Fruit fly (Drosophila melanogaster) whole organism, embryonic: ENCODE data around the gene CG34176.
A peak's percentile ranks its signal among the peaks of the same experiment; 100 is the strongest.

Source experiments
- Awh ChIP-seq: fragments of 200-800 bp; sonication (Bioruptor generic); IDR thresholded peaks from 2 replicates; pipeline ENCODE4, ENCODE4 v1.3.6; 2022; ENCODE audit warnings: missing biosample characterization, missing genetic modification characterization
- Blimp-1 ChIP-seq: fragments of 200-800 bp; sonication (Bioruptor generic); optimal IDR thresholded peaks from 3 replicates; lab custom pipeline; 2018; ENCODE audit warnings: missing biosample characterization, missing genetic modification characterization, mild to moderate bottlenecking, moderate library complexity, missing genetic modification reagents
- CG12769 ChIP-seq: fragments of 200-800 bp; sonication (Bioruptor generic); optimal IDR thresholded peaks from 2 replicates; lab custom pipeline; 2019; ENCODE audit warnings: missing biosample characterization, mild to moderate bottlenecking, missing genetic modification characterization, moderate library complexity
- CG13894 ChIP-seq: fragments of 200-800 bp; sonication (Bioruptor generic); optimal IDR thresholded peaks from 3 replicates; lab custom pipeline; 2018; ENCODE audit warnings: missing biosample characterization, mild to moderate bottlenecking, missing genetic modification characterization, moderate library complexity
- CG14667 ChIP-seq: fragments of 200-800 bp; sonication (Bioruptor generic); IDR thresholded peaks from 2 replicates; pipeline ENCODE4 v1.3.6; 2022; ENCODE audit warnings: missing biosample characterization, missing genetic modification characterization
- CG15011 ChIP-seq: fragments of 200-800 bp; sonication (Bioruptor generic); optimal IDR thresholded peaks from 3 replicates; lab custom pipeline; 2018; ENCODE audit warnings: missing biosample characterization, mild to moderate bottlenecking, missing genetic modification characterization
- CG15479 ChIP-seq: fragments of 200-800 bp; sonication (Bioruptor generic); optimal IDR thresholded peaks from 3 replicates; lab custom pipeline; 2019; ENCODE audit warnings: missing biosample characterization, mild to moderate bottlenecking, missing genetic modification characterization, moderate library complexity
- CG2199 ChIP-seq: fragments of 200-800 bp; sonication (Bioruptor generic); IDR thresholded peaks from 3 replicates; pipeline ENCODE4 v1.3.6; 2022; ENCODE audit warnings: missing biosample characterization, missing genetic modification characterization
- CG2875 ChIP-seq: fragments of 200-800 bp; sonication (Bioruptor generic); optimal IDR thresholded peaks from 2 replicates; lab custom pipeline; 2017; ENCODE audit warnings: missing biosample characterization, mild to moderate bottlenecking, missing genetic modification characterization, missing genetic modification reagents
- CG30020 ChIP-seq: fragments of 200-800 bp; optimal IDR thresholded peaks from 2 replicates; lab custom pipeline; 2019; ENCODE audit warnings: missing biosample characterization, mild to moderate bottlenecking, missing genetic modification characterization, moderate library complexity
- CG31441 ChIP-seq: fragments of 200-800 bp; sonication (Bioruptor generic); IDR thresholded peaks from 2 replicates; pipeline ENCODE4 v1.3.6; 2022; ENCODE audit warnings: missing biosample characterization, missing genetic modification characterization
- CG33213 ChIP-seq: fragments of 200-800 bp; sonication (Bioruptor generic); optimal IDR thresholded peaks from 3 replicates; lab custom pipeline; 2016; ENCODE audit warnings: missing biosample characterization, missing genetic modification characterization
- CG3726 ChIP-seq: fragments of 200-800 bp; sonication (Bioruptor generic); IDR thresholded peaks from 3 replicates; pipeline ENCODE4, ENCODE4 v1.3.6; 2022; ENCODE audit warnings: missing biosample characterization, missing genetic modification characterization
- CG43689 ChIP-seq: fragments of 200-800 bp; sonication (Bioruptor generic); IDR thresholded peaks from 2 replicates; pipeline ENCODE4 v1.3.6; 2022; ENCODE audit warnings: missing biosample characterization, missing genetic modification characterization
- CG4820 ChIP-seq: fragments of 200-800 bp; sonication (Bioruptor generic); optimal IDR thresholded peaks from 3 replicates; lab custom pipeline; 2016; ENCODE audit warnings: missing biosample characterization, missing genetic modification characterization
- CG7745 ChIP-seq: fragments of 200-800 bp; sonication (Bioruptor generic); optimal IDR thresholded peaks from 2 replicates; lab custom pipeline; 2018; ENCODE audit warnings: missing biosample characterization, mild to moderate bottlenecking, missing genetic modification characterization, moderate library complexity
- CG9797 ChIP-seq: fragments of 200-800 bp; sonication (Bioruptor generic); optimal IDR thresholded peaks from 3 replicates; lab custom pipeline; 2018; ENCODE audit warnings: missing biosample characterization, mild to moderate bottlenecking, missing genetic modification characterization
- Hmx ChIP-seq: fragments of 200-800 bp; sonication (Bioruptor generic); optimal IDR thresholded peaks from 2 replicates; lab custom pipeline; 2016; ENCODE audit warnings: missing biosample characterization, missing genetic modification characterization
- Max ChIP-seq: fragments of 200-800 bp; sonication (Bioruptor generic); optimal IDR thresholded peaks from 2 replicates; lab custom pipeline; 2016; ENCODE audit warnings: missing biosample characterization, mild to moderate bottlenecking, missing genetic modification characterization
- PHDP ChIP-seq: fragments of 200-800 bp; sonication (Bioruptor generic); optimal IDR thresholded peaks from 3 replicates; lab custom pipeline; 2018; ENCODE audit warnings: missing biosample characterization, mild to moderate bottlenecking, missing genetic modification characterization, moderate library complexity
- Six4 ChIP-seq: fragments of 200-800 bp; sonication (Bioruptor generic); optimal IDR thresholded peaks from 2 replicates; lab custom pipeline; 2016; ENCODE audit warnings: missing biosample characterization, missing genetic modification characterization
- Tbp ChIP-seq: fragments of >200 bp; optimal IDR thresholded peaks from 2 replicates; lab custom pipeline; 2018; ENCODE audit warnings: missing biosample characterization, missing genetic modification characterization
- Vsx1 ChIP-seq: fragments of 200-800 bp; sonication (Bioruptor generic); optimal IDR thresholded peaks from 2 replicates; lab custom pipeline; 2017; ENCODE audit warnings: missing biosample characterization, mild to moderate bottlenecking, missing genetic modification characterization, missing genetic modification reagents
- abd-A ChIP-seq: fragments of 200-800 bp; sonication (Bioruptor generic); optimal IDR thresholded peaks from 3 replicates; lab custom pipeline; 2019; ENCODE audit warnings: missing biosample characterization, mild to moderate bottlenecking, missing genetic modification characterization, moderate library complexity
- ato ChIP-seq: fragments of 200-800 bp; sonication (Bioruptor generic); IDR thresholded peaks from 2 replicates; pipeline ENCODE4 v1.3.6; 2022; ENCODE audit warnings: missing biosample characterization, missing genetic modification characterization; ENCODE audit not compliant: partially characterized antibody
- az2 ChIP-seq: fragments of 200-800 bp; sonication (Bioruptor generic); optimal IDR thresholded peaks from 3 replicates; lab custom pipeline; 2016; ENCODE audit warnings: missing biosample characterization, missing genetic modification characterization
- cas ChIP-seq: fragments of 200-800 bp; sonication (Bioruptor generic); IDR thresholded peaks from 2 replicates; pipeline ENCODE4 v1.3.6; 2022; ENCODE audit warnings: missing biosample characterization, missing genetic modification characterization
- chinmo ChIP-seq: fragments of 200-800 bp; sonication (Bioruptor generic); IDR thresholded peaks from 4 replicates; pipeline ENCODE4 v1.3.6; 2022; ENCODE audit warnings: missing biosample characterization, missing genetic modification characterization; ENCODE audit not compliant: partially characterized antibody
- fd102C ChIP-seq: fragments of 200-800 bp; sonication (Bioruptor generic); optimal IDR thresholded peaks from 2 replicates; lab custom pipeline; 2018; ENCODE audit warnings: missing biosample characterization, mild to moderate bottlenecking, missing genetic modification characterization, moderate library complexity
- ftz-f1 ChIP-seq: fragments of 200-800 bp; sonication (Bioruptor generic); optimal IDR thresholded peaks from 2 replicates; lab custom pipeline; 2016; ENCODE audit warnings: missing biosample characterization, missing genetic modification characterization
- gce ChIP-seq: fragments of 200-800 bp; sonication (Bioruptor generic); IDR thresholded peaks from 3 replicates; pipeline ENCODE4 v1.3.6; 2022; ENCODE audit warnings: missing biosample characterization, missing genetic modification characterization
- mld ChIP-seq: fragments of 200-800 bp; sonication (Bioruptor generic); IDR thresholded peaks from 3 replicates; pipeline ENCODE4 v1.3.6; 2022; ENCODE audit warnings: missing biosample characterization, missing genetic modification characterization; ENCODE audit not compliant: partially characterized antibody
- oc ChIP-seq: fragments of 200-800 bp; sonication (Bioruptor generic); optimal IDR thresholded peaks from 2 replicates; lab custom pipeline; 2018; ENCODE audit warnings: missing biosample characterization, mild to moderate bottlenecking, missing genetic modification characterization, moderate library complexity
- pan ChIP-seq, 4 experiments: fragments of >200 bp in 3 of 4; fragments of 200-800 bp in 1 of 4; sonication (Bioruptor generic) in 1 of 4; optimal IDR thresholded peaks in 3 of 4; IDR thresholded peaks in 1 of 4; 2 replicates each; pipeline versions ENCODE4 v1.3.6 to Lab custom; 2017 to 2022; ENCODE audit warnings: missing biosample characterization in 2 of 4, missing genetic modification characterization in 2 of 4, mixed read lengths in 1 of 4
- pfk ChIP-seq: fragments of 200-800 bp; sonication (Bioruptor generic); optimal IDR thresholded peaks from 2 replicates; lab custom pipeline; 2018; ENCODE audit warnings: missing biosample characterization, mild to moderate bottlenecking, missing genetic modification characterization, moderate library complexity
- sd ChIP-seq: fragments of 200-800 bp; sonication (Bioruptor generic); optimal IDR thresholded peaks from 3 replicates; lab custom pipeline; 2018; ENCODE audit warnings: missing biosample characterization, mild to moderate bottlenecking, missing genetic modification characterization, moderate library complexity
- sens ChIP-seq: fragments of 200-800 bp; sonication (Bioruptor generic); peaks from one replicate; lab custom pipeline; 2016; ENCODE audit warnings: missing biosample characterization, missing genetic modification characterization
- sim ChIP-seq: fragments of 200-800 bp; sonication (Bioruptor generic); IDR thresholded peaks from 2 replicates; pipeline ENCODE4 v1.3.6; 2022; ENCODE audit warnings: missing biosample characterization, missing genetic modification characterization
- so ChIP-seq: fragments of 200-800 bp; sonication (Bioruptor generic); IDR thresholded peaks from 3 replicates; pipeline ENCODE4 v1.3.6; 2022; ENCODE audit warnings: missing biosample characterization, missing genetic modification characterization
- sqz ChIP-seq: fragments of 200-800 bp; sonication (Bioruptor generic); optimal IDR thresholded peaks from 3 replicates; lab custom pipeline; 2018; ENCODE audit warnings: missing biosample characterization, mild to moderate bottlenecking, missing genetic modification characterization
- sug ChIP-seq: fragments of 200-800 bp; optimal IDR thresholded peaks from 2 replicates; lab custom pipeline; 2019; ENCODE audit warnings: missing biosample characterization, mild to moderate bottlenecking, missing genetic modification characterization, moderate library complexity
- tll ChIP-seq, 2 experiments: fragments of 200-800 bp in 1 of 2; fragments of >200 bp in 1 of 2; sonication (Bioruptor generic) in 1 of 2; optimal IDR thresholded peaks; 2 replicates each; lab custom pipeline; 2017 to 2019; ENCODE audit warnings: missing biosample characterization in 2 of 2, missing genetic modification characterization in 2 of 2, mild to moderate bottlenecking in 1 of 2, moderate library complexity in 1 of 2
- twi ChIP-seq: fragments of 200-800 bp; optimal IDR thresholded peaks from 2 replicates; lab custom pipeline; 2019; ENCODE audit warnings: missing biosample characterization, mild to moderate bottlenecking, missing genetic modification characterization, moderate library complexity
- vfl ChIP-seq: fragments of 200-800 bp; sonication (Bioruptor generic); optimal IDR thresholded peaks from 2 replicates; lab custom pipeline; 2016; ENCODE audit warnings: missing biosample characterization, missing genetic modification characterization
- vvl ChIP-seq: fragments of 200-800 bp; sonication (Bioruptor generic); IDR thresholded peaks from 2 replicates; pipeline ENCODE4 v1.3.6; 2022; ENCODE audit warnings: missing biosample characterization, missing genetic modification characterization

Gene CG34176

dm6 chr2L:4045185-4045814 lies 41.4 kb downstream of the CG34176 start (continued):
- peak; percentile 97 for TF ChIP-seq sens (GFP tag; lab: Kevin White, UChicago)
- peak; percentile 71 for TF ChIP-seq PHDP (tag; lab: Kevin White, UChicago)
- no peak for TF ChIP-seq Hmx (GFP tag; lab: Kevin White, UChicago)
- TF ChIP-seq CG33213: no peak
- TF ChIP-seq CG3726 (GFP tag; lab: Robert Waterston, UW): peak; percentile 72; the same call in 2 of the 3 replicates
- TF ChIP-seq CG14667 (GFP tag; lab: Robert Waterston, UW): peak; percentile 49; the same call in 1 of the 2 replicates
- TF ChIP-seq Six4 (GFP tag; lab: Kevin White, UChicago): peak; percentile 26
- TF ChIP-seq CG4820 (GFP tag; lab: Kevin White, UChicago): peak; percentile 68
- no peak for TF ChIP-seq CG43689 (GFP tag; lab: Robert Waterston, UW)
- TF ChIP-seq CG30020 (tag; lab: Kevin White, UChicago): no peak
- peak; percentile 78 for TF ChIP-seq CG31441 (GFP tag; lab: Robert Waterston, UW)
- TF ChIP-seq ftz-f1: no peak
- TF ChIP-seq tll (GFP tag; optimal IDR thresholded peaks at IDR 0.05; lab: Kevin White, UChicago): no peak

- TF ChIP-seq Max (GFP tag; lab: Kevin White, UChicago) (no peak), pan (optimal IDR thresholded peaks at IDR 0.05; lab: Kevin White, UChicago) (no peak), pan (GFP tag; optimal IDR thresholded peaks at IDR 0.05 in 1 of 2, IDR thresholded peaks at IDR 0.05 in 1 of 2) (no peak), vvl (peak; percentile 75), CG13894 (peak; percentile 23), chinmo (GFP tag; lab: Robert Waterston, UW) (peak; percentile 91; the same call in 3 of the 4 replicates), oc (tag; lab: Kevin White, UChicago) (peak; percentile 42), vfl (GFP tag; lab: Kevin White, UChicago) (no peak), sd (tag; lab: Kevin White, UChicago) (peak; percentile 71), CG7745 (tag; lab: Kevin White, UChicago) (peak; percentile 55), Awh (GFP tag; lab: Robert Waterston, UW) (peak; percentile 74; the same call in 1 of the 2 replicates), Vsx1 (GFP tag; lab: Kevin White, UChicago) (peak; percentile 14), cas (GFP tag; lab: Robert Waterston, UW) (no peak), so (GFP tag; lab: Robert Waterston, UW) (no peak), CG4820 (GFP tag; lab: Kevin White, UChicago) (no peak), sim (GFP tag; lab: Robert Waterston, UW) (no peak), abd-A (tag; lab: Kevin White, UChicago) (peak; percentile 88), CG15011 (no peak), CG12769 (peak; percentile 35)
- TF ChIP-seq, all 482 proteins: peak for 10
Observed at dm6 chr2L:4051770-4052169, 47.9 kb downstream of the CG34176 start.

dm6 chr2L:4052346-4052745 lies 48.5 kb downstream of the CG34176 start:
- TF ChIP-seq CG15479 (GFP tag; lab: Kevin White, UChicago) (no peak), Blimp-1 (GFP tag; lab: Kevin White, UChicago) (no peak), twi (tag; lab: Kevin White, UChicago) (peak; percentile 12), CG9797 (GFP tag; lab: Kevin White, UChicago) (no peak), CG2875 (GFP tag; lab: Kevin White, UChicago) (no peak), ato (GFP tag; lab: Robert Waterston, UW) (no peak), mld (GFP tag; lab: Robert Waterston, UW) (no peak), sd (tag; lab: Kevin White, UChicago) (no peak), sens (GFP tag; lab: Kevin White, UChicago) (peak; percentile 3), sqz (GFP tag; lab: Kevin White, UChicago) (peak; percentile 50), az2 (GFP tag; lab: Kevin White, UChicago) (no peak), gce (GFP tag; lab: Robert Waterston, UW) (no peak), pfk (GFP tag; lab: Kevin White, UChicago) (no peak), CG2199 (GFP tag; lab: Robert Waterston, UW) (peak; percentile 58; the same call in 1 of the 3 replicates), CG12769 (peak; percentile 46), sug (no peak), fd102C (no peak), Tbp (no peak)
